Fruit fly (Drosophila melanogaster): ENCODE data around the gene hgo.
A peak's percentile ranks its signal among the peaks of the same experiment; 100 is the strongest.

Gene hgo

dm6 chr2L:11171615-11172356 lies 35.6 kb downstream of the hgo start, which contains the start of gene Vm32E:
Vm32E (minus strand) TSS chr2L:11171665.
- TF ChIP-seq Myc (optimal IDR thresholded peaks at IDR 0.05) (peak; percentile 65), Hr78 (GFP tag; optimal IDR thresholded peaks at IDR 0.05) (no peak)

- TF ChIP-seq jim (GFP tag; optimal IDR thresholded peaks at IDR 0.05) (peak; percentile 16), HLH106 (tag; optimal IDR thresholded peaks at IDR 0.05) (no peak), psq (GFP tag; optimal IDR thresholded peaks at IDR 0.05) (peak; percentile 73), usp (GFP tag; optimal IDR thresholded peaks at IDR 0.05) (no peak), dl (GFP tag; optimal IDR thresholded peaks at IDR 0.05; ENCODE audit: insufficient read depth in 1 of 2, partially characterized antibody in 2 of 2) (peak in 1 of 2 experiments; percentile 31), rgr (GFP tag; optimal IDR thresholded peaks at IDR 0.05) (peak; percentile 54), Abd-B (GFP tag; optimal IDR thresholded peaks at IDR 0.05) (no peak), OdsH (GFP tag; optimal IDR thresholded peaks at IDR 0.05) (peak; percentile 34), woc (GFP tag; optimal IDR thresholded peaks at IDR 0.05) (peak; percentile 70), Hnf4 (GFP tag; optimal IDR thresholded peaks at IDR 0.05) (no peak), h (GFP tag; optimal IDR thresholded peaks at IDR 0.05) (peak; percentile 17), Sp1 (GFP tag; optimal IDR thresholded peaks at IDR 0.05) (peak; percentile 43), foxo (GFP tag; optimal IDR thresholded peaks at IDR 0.05) (peak in 1 of 2 experiments; percentile 35), br (GFP tag; optimal IDR thresholded peaks at IDR 0.05) (no peak), Vsx2 (GFP tag; optimal IDR thresholded peaks at IDR 0.05; ENCODE audit: partially characterized antibody) (no peak), CrebA (GFP tag; optimal IDR thresholded peaks at IDR 0.05; ENCODE audit: borderline replicate concordance) (no peak), Hr78 (GFP tag; optimal IDR thresholded peaks at IDR 0.05) (no peak), ey (GFP tag; optimal IDR thresholded peaks at IDR 0.05) (peak; percentile 54), brk (GFP tag; optimal IDR thresholded peaks at IDR 0.05) (no peak), dsf (GFP tag; optimal IDR thresholded peaks at IDR 0.05; ENCODE audit: borderline replicate concordance) (no peak), pan (optimal IDR thresholded peaks at IDR 0.05) (no peak), Rel (GFP tag; optimal IDR thresholded peaks at IDR 0.05) (no peak), Rel (tag; optimal IDR thresholded peaks at IDR 0.05) (no peak), fru (GFP tag; optimal IDR thresholded peaks at IDR 0.05) (peak; percentile 65), tai (GFP tag; optimal IDR thresholded peaks at IDR 0.05) (peak; percentile 28), Dfd (GFP tag; optimal IDR thresholded peaks at IDR 0.05) (no peak)
Observed at dm6 chr2L:11175393-11176258, 39.4 kb downstream of the hgo start.

- TF ChIP-seq brk (GFP tag; optimal IDR thresholded peaks at IDR 0.05) (no peak), fru (GFP tag; optimal IDR thresholded peaks at IDR 0.05) (no peak), Jra (GFP tag; optimal IDR thresholded peaks at IDR 0.05) (no peak), Dif (GFP tag; optimal IDR thresholded peaks at IDR 0.05; ENCODE audit: partially characterized antibody) (no peak), sage (GFP tag; optimal IDR thresholded peaks at IDR 0.05) (no peak), N (GFP tag; optimal IDR thresholded peaks at IDR 0.05) (no peak), foxo (GFP tag; optimal IDR thresholded peaks at IDR 0.05) (no peak), Myc (optimal IDR thresholded peaks at IDR 0.05) (no peak), h (GFP tag; optimal IDR thresholded peaks at IDR 0.05) (no peak), usp (GFP tag; optimal IDR thresholded peaks at IDR 0.05) (no peak), Sp1 (GFP tag; optimal IDR thresholded peaks at IDR 0.05) (no peak), Rel (GFP tag; optimal IDR thresholded peaks at IDR 0.05) (no peak), Rel (tag; optimal IDR thresholded peaks at IDR 0.05) (no peak), GATAd (GFP tag; optimal IDR thresholded peaks at IDR 0.05) (no peak), Dfd (GFP tag; optimal IDR thresholded peaks at IDR 0.05) (no peak), sv (GFP tag; optimal IDR thresholded peaks at IDR 0.05) (no peak)
Observed at dm6 chr2L:11178334-11178733, 42.1 kb downstream of the hgo start.
